Worm (Caenorhabditis elegans) whole organism, mixed stage, embryonic: ENCODE results near the gene marc-1.

Source experiments
- M03D4.4 ChIP-seq: sonication (generic microtip); optimal IDR thresholded peaks from 2 replicates; lab custom pipeline; 2017; ENCODE audit warnings: mild to moderate bottlenecking, missing genetic modification characterization, missing compliant biosample characterization
- bed-3 ChIP-seq: fragments of 200-800 bp; sonication (Bioruptor generic); optimal IDR thresholded peaks from 3 replicates; lab custom pipeline; 2018; ENCODE audit warnings: mild to moderate bottlenecking, missing genetic modification characterization, moderate library complexity, missing compliant biosample characterization
- blmp-1 ChIP-seq: fragments of 150-350 bp; optimal IDR thresholded peaks from 2 replicates; lab custom pipeline; 2014; ENCODE audit warnings: missing biosample characterization, missing genetic modification characterization
- ceh-39 ChIP-seq: fragments of 150-350 bp; optimal IDR thresholded peaks from 2 replicates; lab custom pipeline; 2014; ENCODE audit warnings: missing biosample characterization, missing genetic modification characterization
- ceh-83 ChIP-seq: fragments of 200-800 bp; sonication (Bioruptor generic); optimal IDR thresholded peaks from 2 replicates; lab custom pipeline; 2018; ENCODE audit warnings: mild to moderate bottlenecking, missing genetic modification characterization, missing compliant biosample characterization
- ces-1 ChIP-seq: fragments of 150-350 bp; optimal IDR thresholded peaks from 2 replicates; lab custom pipeline; 2014; ENCODE audit warnings: missing biosample characterization, missing genetic modification reagents, missing genetic modification characterization
- cnd-1 ChIP-seq: fragments of 200-800 bp; sonication (Bioruptor generic); optimal IDR thresholded peaks from 2 replicates; lab custom pipeline; 2018; ENCODE audit warnings: mild to moderate bottlenecking, missing genetic modification characterization, missing compliant biosample characterization
- elt-1 ChIP-seq: sonication (generic microtip); optimal IDR thresholded peaks from 2 replicates; lab custom pipeline; 2017; ENCODE audit warnings: missing genetic modification characterization, mild to moderate bottlenecking, missing compliant biosample characterization, antibody characterized with exemption, moderate library complexity, borderline replicate concordance; ENCODE audit not compliant: insufficient read depth
- elt-3 ChIP-seq: fragments of 150-350 bp; optimal IDR thresholded peaks from 2 replicates; lab custom pipeline; 2014; ENCODE audit warnings: missing biosample characterization, missing genetic modification characterization
- flh-1 ChIP-seq: fragments of 200-800 bp; sonication (Bioruptor generic); optimal IDR thresholded peaks from 2 replicates; lab custom pipeline; 2018; ENCODE audit warnings: mild to moderate bottlenecking, missing genetic modification characterization, moderate library complexity, missing compliant biosample characterization
- ham-2 ChIP-seq: fragments of 200-800 bp; sonication (Bioruptor generic); optimal IDR thresholded peaks from 2 replicates; lab custom pipeline; 2018; ENCODE audit warnings: mild to moderate bottlenecking, missing genetic modification characterization, missing compliant biosample characterization
- hlh-1 ChIP-seq: fragments of 150-350 bp; optimal IDR thresholded peaks from 2 replicates; lab custom pipeline; 2014; ENCODE audit warnings: missing biosample characterization, missing genetic modification reagents, missing genetic modification characterization
- lin-13 ChIP-seq: fragments of 150-350 bp; optimal IDR thresholded peaks from 2 replicates; lab custom pipeline; 2014; ENCODE audit warnings: missing biosample characterization, missing genetic modification characterization
- lin-32 ChIP-seq: fragments of 200-800 bp; sonication (Bioruptor generic); optimal IDR thresholded peaks from 2 replicates; lab custom pipeline; 2018; ENCODE audit warnings: mild to moderate bottlenecking, missing genetic modification characterization, missing compliant biosample characterization
- mab-5 ChIP-seq: fragments of 150-350 bp; optimal IDR thresholded peaks from 2 replicates; lab custom pipeline; 2014; ENCODE audit warnings: missing biosample characterization, missing genetic modification characterization
- mep-1 ChIP-seq: fragments of 150-350 bp; optimal IDR thresholded peaks from 2 replicates; lab custom pipeline; 2017; ENCODE audit warnings: missing biosample characterization, missing genetic modification reagents, missing genetic modification characterization, inconsistent platforms
- mls-2 ChIP-seq: sonication (generic microtip); optimal IDR thresholded peaks from 2 replicates; lab custom pipeline; 2016; ENCODE audit warnings: mild to moderate bottlenecking, missing genetic modification characterization, moderate library complexity, missing compliant biosample characterization
- nhr-12 ChIP-seq: fragments of 150-350 bp; optimal IDR thresholded peaks from 2 replicates; lab custom pipeline; 2014; ENCODE audit warnings: missing biosample characterization, missing genetic modification characterization
- nhr-2 ChIP-seq: fragments of 150-350 bp; optimal IDR thresholded peaks from 2 replicates; lab custom pipeline; 2014; ENCODE audit warnings: missing biosample characterization, missing genetic modification characterization
- nhr-237 ChIP-seq: fragments of 150-350 bp; optimal IDR thresholded peaks from 2 replicates; lab custom pipeline; 2014; ENCODE audit warnings: missing biosample characterization, missing genetic modification characterization
- nhr-28 ChIP-seq: fragments of 150-350 bp; optimal IDR thresholded peaks from 2 replicates; lab custom pipeline; 2014; ENCODE audit warnings: missing biosample characterization, missing genetic modification characterization
- nhr-76 ChIP-seq: sonication (generic microtip); optimal IDR thresholded peaks from 2 replicates; lab custom pipeline; 2017; ENCODE audit warnings: missing biosample characterization, missing genetic modification characterization
- pha-4 ChIP-seq: fragments of 150-350 bp; optimal IDR thresholded peaks from 2 replicates; lab custom pipeline; 2018; ENCODE audit warnings: missing biosample characterization, missing genetic modification reagents, missing genetic modification characterization
- sem-2 ChIP-seq: fragments of 200-800 bp; sonication (Bioruptor generic); optimal IDR thresholded peaks from 2 replicates; lab custom pipeline; 2018; ENCODE audit warnings: mild to moderate bottlenecking, missing genetic modification characterization, missing compliant biosample characterization
- snpc-4 ChIP-seq: fragments of 150-350 bp; optimal IDR thresholded peaks from 2 replicates; lab custom pipeline; 2014; ENCODE audit warnings: missing biosample characterization, missing genetic modification characterization
- sptf-1 ChIP-seq: sonication (generic microtip); optimal IDR thresholded peaks from 2 replicates; lab custom pipeline; 2017; ENCODE audit warnings: mild to moderate bottlenecking, missing genetic modification characterization, moderate library complexity, missing compliant biosample characterization
- tbx-8 ChIP-seq: fragments of 200-800 bp; sonication (Bioruptor generic); optimal IDR thresholded peaks from 2 replicates; lab custom pipeline; 2018; ENCODE audit warnings: mild to moderate bottlenecking, missing genetic modification characterization, moderate library complexity, missing compliant biosample characterization
- unc-120 ChIP-seq: sonication (generic microtip); optimal IDR thresholded peaks from 2 replicates; lab custom pipeline; 2017; ENCODE audit warnings: missing genetic modification characterization, missing compliant biosample characterization; ENCODE audit not compliant: poor library complexity, severe bottlenecking
- unc-39 ChIP-seq: fragments of 150-350 bp; optimal IDR thresholded peaks from 2 replicates; lab custom pipeline; 2014; ENCODE audit warnings: missing biosample characterization, missing genetic modification characterization
- unc-62 ChIP-seq: fragments of 150-350 bp; optimal IDR thresholded peaks from 2 replicates; lab custom pipeline; 2014; ENCODE audit warnings: missing biosample characterization, missing genetic modification reagents, missing genetic modification characterization
- zip-8 ChIP-seq: fragments of 150-350 bp; optimal IDR thresholded peaks from 2 replicates; lab custom pipeline; 2014; ENCODE audit warnings: missing biosample characterization, missing genetic modification characterization
- ztf-11 ChIP-seq: fragments of 150-350 bp; optimal IDR thresholded peaks from 2 replicates; lab custom pipeline; 2014; ENCODE audit warnings: missing biosample characterization, missing genetic modification characterization

The marc-1 gene

ce11 chrV:9696715-9697114 is 42.8 kb upstream of the marc-1 start, which contains the start of gene her-1:
Gene her-1 (plus strand): TSS chrV:9697015.
- TF ChIP-seq ceh-39 (tag; lab: Kevin White, UChicago) (no peak), nhr-237 (tag; lab: Kevin White, UChicago) (no peak), M03D4.4 (tag; lab: Kevin White, UChicago) (no peak), nhr-2 (tag; lab: Kevin White, UChicago) (no peak), hlh-1 (tag; lab: Kevin White, UChicago) (no peak), nhr-28 (no peak), unc-39 (no peak), nhr-76 (tag; lab: Kevin White, UChicago) (no peak), ces-1 (GFP tag; lab: Kevin White, UChicago) (no peak), tbx-8 (no peak), mls-2 (tag; lab: Kevin White, UChicago) (no peak), unc-62 (GFP tag; lab: Kevin White, UChicago) (no peak), bed-3 (GFP tag; lab: Kevin White, UChicago) (no peak), elt-1 (tag; lab: Kevin White, UChicago) (no peak), sptf-1 (tag; lab: Kevin White, UChicago) (no peak), mep-1 (tag; lab: Kevin White, UChicago) (no peak), flh-1 (no peak), zip-8 (tag; lab: Kevin White, UChicago) (no peak), nhr-12 (tag; lab: Kevin White, UChicago) (no peak), lin-32 (no peak)
- TF ChIP-seq, all 35 proteins: peak for 0

DNA sequence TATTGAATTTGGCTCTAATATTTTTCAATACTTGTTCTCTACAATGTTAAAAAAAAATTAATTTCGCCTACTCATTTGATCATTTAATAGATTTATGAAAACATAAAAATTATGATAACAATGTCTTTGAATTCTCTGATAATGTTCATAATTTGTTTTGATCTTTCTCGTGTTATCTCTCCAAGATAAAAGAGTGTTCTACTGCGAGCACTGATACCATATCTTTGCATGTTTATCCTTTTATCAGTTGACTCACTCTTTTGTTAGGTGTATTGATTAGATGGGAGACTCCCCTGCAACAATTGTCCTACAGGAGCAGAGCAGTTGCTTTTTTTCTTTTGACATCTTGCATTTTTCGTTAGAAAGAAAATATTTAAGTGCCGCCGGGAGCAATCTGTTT is 40.3 kb upstream of the marc-1 start:
- no peak for TF ChIP-seq M03D4.4 (tag; lab: Kevin White, UChicago)
- TF ChIP-seq elt-3 (tag; lab: Kevin White, UChicago): no peak
- TF ChIP-seq nhr-237 (tag; lab: Kevin White, UChicago): no peak
- TF ChIP-seq unc-39: no peak
- no peak for TF ChIP-seq ceh-83 (GFP tag; lab: Kevin White, UChicago)
- TF ChIP-seq nhr-2 (tag; lab: Kevin White, UChicago): no peak
- TF ChIP-seq zip-8 (tag; lab: Kevin White, UChicago): no peak
- no peak for TF ChIP-seq sem-2 (GFP tag; lab: Kevin White, UChicago)
- TF ChIP-seq nhr-12 (tag; lab: Kevin White, UChicago): no peak
- TF ChIP-seq, all 35 proteins: peak for 0

ce11 chrV:9701861-9702260 is 37.6 kb upstream of the marc-1 start:
- TF ChIP-seq ham-2 (GFP tag; lab: Kevin White, UChicago): no peak
- TF ChIP-seq unc-39: no peak
- TF ChIP-seq mls-2 (tag; lab: Kevin White, UChicago): no peak
- TF ChIP-seq ztf-11 (tag; lab: Kevin White, UChicago): no peak
- no peak for TF ChIP-seq nhr-2 (tag; lab: Kevin White, UChicago)
- no peak for TF ChIP-seq tbx-8
- TF ChIP-seq cnd-1 (tag; lab: Kevin White, UChicago): no peak
- no peak for TF ChIP-seq elt-3 (tag; lab: Kevin White, UChicago)
- no peak for TF ChIP-seq sem-2 (GFP tag; lab: Kevin White, UChicago)
- no peak for TF ChIP-seq ceh-39 (tag; lab: Kevin White, UChicago)
- no peak for TF ChIP-seq nhr-237 (tag; lab: Kevin White, UChicago)
- no peak for TF ChIP-seq mab-5 (tag; lab: Kevin White, UChicago)
- no peak for TF ChIP-seq lin-32
- TF ChIP-seq blmp-1 (tag; lab: Kevin White, UChicago): no peak
- no peak for TF ChIP-seq snpc-4
- TF ChIP-seq ceh-83 (GFP tag; lab: Kevin White, UChicago): no peak
- no peak for TF ChIP-seq unc-62 (GFP tag; lab: Kevin White, UChicago)
- no peak for TF ChIP-seq lin-13 (tag; lab: Kevin White, UChicago)

ce11 chrV:9702755-9703154 is 36.7 kb upstream of the marc-1 start, which contains the start of gene xbx-6:
Gene xbx-6 (plus strand): TSS chrV:9703055.
- TF ChIP-seq unc-39 (no peak), elt-3 (tag; lab: Kevin White, UChicago) (no peak), snpc-4 (no peak), ceh-39 (tag; lab: Kevin White, UChicago) (no peak), ham-2 (GFP tag; lab: Kevin White, UChicago) (no peak), cnd-1 (tag; lab: Kevin White, UChicago) (no peak), ztf-11 (tag; lab: Kevin White, UChicago) (no peak), ces-1 (GFP tag; lab: Kevin White, UChicago) (no peak), tbx-8 (no peak), ceh-83 (GFP tag; lab: Kevin White, UChicago) (no peak), unc-120 (tag; lab: Kevin White, UChicago) (no peak), flh-1 (no peak), pha-4 (tag; lab: Kevin White, UChicago) (no peak), blmp-1 (tag; lab: Kevin White, UChicago) (no peak), hlh-1 (tag; lab: Kevin White, UChicago) (no peak)
